Worm (Caenorhabditis elegans) whole organism, L1 larva: ENCODE results near the gene R01E6.7.

ENCODE experiments used
- C16A3.4 ChIP-seq: fragments of 150-350 bp; optimal IDR thresholded peaks from 2 replicates; lab custom pipeline; 2014; ENCODE audit warnings: missing biosample characterization, missing genetic modification characterization
- ama-1 ChIP-seq: fragments of 150-350 bp; optimal IDR thresholded peaks from 2 replicates; lab custom pipeline; 2014
- egl-13 ChIP-seq: sonication (generic microtip); optimal IDR thresholded peaks from 2 replicates; lab custom pipeline; 2016; ENCODE audit warnings: missing genotype, missing genetic modification reagents, missing genetic modification characterization, missing compliant biosample characterization
- snpc-4 ChIP-seq: fragments of 150-350 bp; optimal IDR thresholded peaks from 2 replicates; lab custom pipeline; 2014; ENCODE audit warnings: missing biosample characterization, missing genetic modification characterization
- xbp-1 ChIP-seq: sonication (generic microtip); optimal IDR thresholded peaks from 2 replicates; lab custom pipeline; 2016; ENCODE audit warnings: missing genetic modification characterization, missing compliant biosample characterization
- zag-1 ChIP-seq: fragments of 150-350 bp; optimal IDR thresholded peaks from 2 replicates; lab custom pipeline; 2014; ENCODE audit warnings: missing biosample characterization, missing genetic modification characterization

DNA sequence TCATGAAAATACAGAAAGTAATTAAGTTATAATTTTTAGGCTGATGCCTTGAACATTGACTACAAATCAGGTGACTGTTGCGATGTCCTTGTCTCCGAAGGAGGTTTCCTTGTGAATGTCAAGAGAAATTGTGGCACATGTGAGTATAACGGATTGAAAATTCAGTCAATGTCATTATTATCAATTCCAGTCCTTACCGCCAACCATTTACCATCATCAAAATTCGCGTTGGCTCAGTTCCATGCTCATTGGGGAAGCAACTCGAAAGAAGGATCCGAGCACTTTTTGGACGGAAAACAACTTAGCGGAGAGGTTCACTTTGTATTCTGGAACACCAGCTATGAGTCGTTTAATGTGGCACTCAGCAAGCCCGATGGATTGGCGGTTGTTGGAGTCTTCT is 26.4 kb downstream of the R01E6.7 start:
- no peak for TF ChIP-seq egl-13 (tag; lab: Kevin White, UChicago)
- TF ChIP-seq C16A3.4 (tag; lab: Kevin White, UChicago): no peak
- TF ChIP-seq snpc-4: no peak
- TF ChIP-seq xbp-1: no peak
- no peak for TF ChIP-seq zag-1
- TF ChIP-seq ama-1: no peak
